Worm (Caenorhabditis elegans): ENCODE results near the gene fat-3.

Gene fat-3

ce11 chrIV:9801418-9801817 lies 1.4 kb upstream of the fat-3 start:
- peak; percentile 26 for TF ChIP-seq mes-2 (tag; optimal IDR thresholded peaks at IDR 0.05; ENCODE audit: poor library complexity, severe bottlenecking)
- peak; percentile 98 for TF ChIP-seq dmd-6 (GFP tag; IDR thresholded peaks at IDR 0.05)
- 0 out of 2 replicates have a peak, but pooled peaks have one; percentile 24 for TF ChIP-seq nhr-41 (GFP tag; IDR thresholded peaks at IDR 0.05)
- peak; percentile 18 to 66 for TF ChIP-seq unc-62 (GFP tag; optimal IDR thresholded peaks at IDR 0.05 in 1 of 2)
- no peak for TF ChIP-seq unc-62 (tag; optimal IDR thresholded peaks at IDR 0.05)
- TF ChIP-seq saeg-2 (GFP tag; IDR thresholded peaks at IDR 0.05), result no peak
- TF ChIP-seq hif-1 (tag; optimal IDR thresholded peaks at IDR 0.05), result peak; percentile 24 to 79
- TF ChIP-seq mxl-3 (GFP tag; optimal IDR thresholded peaks at IDR 0.05), result peak; percentile 28
- peak; percentile 70 for TF ChIP-seq mdt-29 (GFP tag; IDR thresholded peaks at IDR 0.05)
- no peak for TF ChIP-seq zip-11 (GFP tag; IDR thresholded peaks at IDR 0.05)
- no peak for TF ChIP-seq spr-3 (GFP tag; optimal IDR thresholded peaks at IDR 0.05)
- no peak for TF ChIP-seq arid-1 (GFP tag; conservative IDR thresholded peaks at IDR 0.05)
- peak; percentile 85 for TF ChIP-seq ceh-20 (GFP tag; IDR thresholded peaks at IDR 0.05)
- no peak for TF ChIP-seq nhr-6 (tag; optimal IDR thresholded peaks at IDR 0.05)
- no peak for TF ChIP-seq attf-4 (tag; optimal IDR thresholded peaks at IDR 0.05)
- no peak for TF ChIP-seq spr-1 (tag; optimal IDR thresholded peaks at IDR 0.05)
- no peak for TF ChIP-seq ctbp-1 (GFP tag; IDR thresholded peaks at IDR 0.05)
- no peak for TF ChIP-seq nhr-42 (GFP tag; IDR thresholded peaks at IDR 0.05)
- no peak for TF ChIP-seq ztf-7 (tag; optimal IDR thresholded peaks at IDR 0.05)
- TF ChIP-seq Y75B8A.6 (GFP tag; IDR thresholded peaks at IDR 0.05), result no peak
- no peak for TF ChIP-seq lim-7 (GFP tag; IDR thresholded peaks at IDR 0.05)
- TF ChIP-seq nhr-102 (tag; optimal IDR thresholded peaks at IDR 0.05), result peak; percentile 63
- TF ChIP-seq cey-2 (tag; optimal IDR thresholded peaks at IDR 0.05; ENCODE audit: borderline replicate concordance, insufficient read depth), result no peak
- TF ChIP-seq rbr-2 (tag; optimal IDR thresholded peaks at IDR 0.05), result no peak
- TF ChIP-seq nhr-111 (GFP tag; optimal IDR thresholded peaks at IDR 0.05), result no peak
- no peak for TF ChIP-seq ceh-32 (tag; optimal IDR thresholded peaks at IDR 0.05; ENCODE audit: poor library complexity)
- no peak for TF ChIP-seq zip-2 (tag; optimal IDR thresholded peaks at IDR 0.05)
- no peak for TF ChIP-seq aly-2 (tag; optimal IDR thresholded peaks at IDR 0.05)
- no peak for TF ChIP-seq R02D3.7 (tag; optimal IDR thresholded peaks at IDR 0.05)
- TF ChIP-seq lin-38 (GFP tag; IDR thresholded peaks at IDR 0.05), result no peak
- peak; percentile 41 for TF ChIP-seq gei-8 (GFP tag; optimal IDR thresholded peaks at IDR 0.05)
- no peak for TF ChIP-seq F44E2.7 (GFP tag; IDR thresholded peaks at IDR 0.05)
- peak; percentile 53 for TF ChIP-seq T20F7.1 (GFP tag; optimal IDR thresholded peaks at IDR 0.05)
- TF ChIP-seq zfp-2 (tag; optimal IDR thresholded peaks at IDR 0.05), result no peak
- peak in 1 of 2 experiments; percentile 70 for TF ChIP-seq lsy-2 (tag; optimal IDR thresholded peaks at IDR 0.05)
- TF ChIP-seq dmd-9 (GFP tag; IDR thresholded peaks at IDR 0.05), result no peak
- TF ChIP-seq ZK546.5 (tag; optimal IDR thresholded peaks at IDR 0.05), result no peak
- no peak for TF ChIP-seq set-16 (GFP tag; IDR thresholded peaks at IDR 0.05)
- no peak for TF ChIP-seq madf-9 (GFP tag; conservative IDR thresholded peaks at IDR 0.05)
- peak; percentile 98 for TF ChIP-seq nhr-28 (tag; optimal IDR thresholded peaks at IDR 0.05)
- TF ChIP-seq nhr-77 (tag; optimal IDR thresholded peaks at IDR 0.05), result peak; percentile 92
- TF ChIP-seq zfp-3 (GFP tag; conservative IDR thresholded peaks at IDR 0.05), result 0 out of 2 replicates have a peak, but pooled peaks have one; percentile 33
- peak; percentile 59 for TF ChIP-seq hlh-30 (tag; optimal IDR thresholded peaks at IDR 0.05; ENCODE audit: insufficient read depth)
- no peak for TF ChIP-seq madf-5 (GFP tag; IDR thresholded peaks at IDR 0.05)
- peak; percentile 83 for TF ChIP-seq aha-1 (tag)
- no peak for TF ChIP-seq nhr-76 (tag; optimal IDR thresholded peaks at IDR 0.05)
- TF ChIP-seq php-3 (GFP tag; IDR thresholded peaks at IDR 0.05), result peak; percentile 99
- no peak; the same call in 1 of the 2 replicates for TF ChIP-seq mxl-2 (GFP tag; conservative IDR thresholded peaks at IDR 0.05)
- TF ChIP-seq nhr-11 (tag; optimal IDR thresholded peaks at IDR 0.05), result no peak
- peak; percentile 36; the same call in 1 of the 2 replicates for TF ChIP-seq pha-4 (GFP tag; IDR thresholded peaks at IDR 0.05)
- TF ChIP-seq pha-4 (tag; optimal IDR thresholded peaks at IDR 0.05), result no peak
- no peak for TF ChIP-seq ceh-28 (tag; optimal IDR thresholded peaks at IDR 0.05)
